Worm (Caenorhabditis elegans) whole organism, L2 larva: ENCODE measurements around the gene glct-6.

Source experiments
- ama-1 ChIP-seq: fragments of 150-350 bp; optimal IDR thresholded peaks from 2 replicates; lab custom pipeline; 2018; ENCODE audit warnings: inconsistent platforms
- elt-3 ChIP-seq: sonication (generic microtip); optimal IDR thresholded peaks from 2 replicates; lab custom pipeline; 2017; ENCODE audit warnings: missing biosample characterization, missing genetic modification characterization
- unc-39 ChIP-seq: fragments of 150-350 bp; optimal IDR thresholded peaks from 2 replicates; lab custom pipeline; 2014; ENCODE audit warnings: missing biosample characterization, missing genetic modification characterization

- no peak for TF ChIP-seq elt-3
- TF ChIP-seq unc-39 (tag; lab: Kevin White, UChicago), result no peak
- no peak for TF ChIP-seq ama-1 (lab: Kevin White, UChicago)
Measured at ce11 chrIV:3738655-3739403, 45.2 kb upstream of the glct-6 start, which contains the start of gene nape-2.
